Worm (Caenorhabditis elegans): ENCODE data around the gene F57F4.1.

F57F4.1 gene

ce11 chrV:6389634-6390033 lies 629 bp upstream of the F57F4.1 start, which contains the start of gene F57F4.2:
F57F4.2 (minus strand) TSS chrV:6389734.
- TF ChIP-seq tra-4 (tag; optimal IDR thresholded peaks at IDR 0.05) (no peak), hmg-4 (GFP tag; optimal IDR thresholded peaks at IDR 0.05) (no peak)

DNA sequence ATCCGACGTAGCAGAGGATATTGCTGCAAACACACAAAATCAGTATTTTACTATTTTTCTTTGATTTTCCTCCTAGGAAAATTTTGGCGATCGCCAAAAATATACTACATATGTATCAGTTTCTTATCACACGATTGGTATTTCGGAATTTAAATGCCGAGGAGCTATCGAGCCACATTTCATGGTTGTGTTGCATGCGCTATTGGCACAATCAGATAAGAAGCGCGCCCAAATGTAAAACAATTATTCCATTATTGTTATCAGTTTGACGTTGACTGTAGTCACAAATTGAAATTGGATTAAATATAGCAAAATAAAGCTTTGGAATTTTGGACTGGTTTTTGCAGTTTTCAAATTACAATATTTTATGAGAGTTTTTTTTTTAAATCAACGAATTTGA lies 8.7 kb downstream of the F57F4.1 start:
- TF ChIP-seq sea-1 (GFP tag; conservative IDR thresholded peaks at IDR 0.05) (no peak), tra-4 (tag; optimal IDR thresholded peaks at IDR 0.05) (no peak), hmg-4 (GFP tag; optimal IDR thresholded peaks at IDR 0.05) (no peak), tbx-37 (GFP tag; conservative IDR thresholded peaks at IDR 0.05) (no peak), tbx-11 (GFP tag; IDR thresholded peaks at IDR 0.05) (no peak), aly-1 (tag; optimal IDR thresholded peaks at IDR 0.05) (no peak), hmbx-1 (tag; optimal IDR thresholded peaks at IDR 0.05) (no peak), ets-7 (tag; optimal IDR thresholded peaks at IDR 0.05) (no peak), ama-1 (optimal IDR thresholded peaks at IDR 0.05) (no peak), ceh-13 (GFP tag; optimal IDR thresholded peaks at IDR 0.05) (no peak), flt-1 (GFP tag; IDR thresholded peaks at IDR 0.05) (no peak), B0310.2 (tag; optimal IDR thresholded peaks at IDR 0.05) (no peak)

- no peak for TF ChIP-seq hmg-4 (GFP tag; optimal IDR thresholded peaks at IDR 0.05)
- TF ChIP-seq ceh-36 (tag; optimal IDR thresholded peaks at IDR 0.05) = no peak
- no peak for TF ChIP-seq aly-1 (tag; optimal IDR thresholded peaks at IDR 0.05)
- no peak for TF ChIP-seq ceh-13 (GFP tag; optimal IDR thresholded peaks at IDR 0.05)
- no peak for TF ChIP-seq tbx-37 (GFP tag; conservative IDR thresholded peaks at IDR 0.05)
- TF ChIP-seq tbx-11 (GFP tag; IDR thresholded peaks at IDR 0.05) = no peak
- no peak for TF ChIP-seq pes-1 (GFP tag; IDR thresholded peaks at IDR 0.05)
- TF ChIP-seq ets-7 (tag; optimal IDR thresholded peaks at IDR 0.05) = no peak
- TF ChIP-seq ama-1 (optimal IDR thresholded peaks at IDR 0.05) = no peak
- TF ChIP-seq flt-1 (GFP tag; IDR thresholded peaks at IDR 0.05) = no peak
- no peak for TF ChIP-seq B0310.2 (tag; optimal IDR thresholded peaks at IDR 0.05)
- TF ChIP-seq scrt-1 (GFP tag; IDR thresholded peaks at IDR 0.05) = no peak
- no peak for TF ChIP-seq sea-1 (GFP tag; conservative IDR thresholded peaks at IDR 0.05)
- TF ChIP-seq hmbx-1 (tag; optimal IDR thresholded peaks at IDR 0.05) = no peak
- TF ChIP-seq hnd-1 (tag; optimal IDR thresholded peaks at IDR 0.05) = no peak
- TF ChIP-seq tra-4 (tag; optimal IDR thresholded peaks at IDR 0.05) = no peak
- TF ChIP-seq F13C5.2 (tag; optimal IDR thresholded peaks at IDR 0.05) = no peak
Observed at ce11 chrV:6399831-6400230, 9.6 kb downstream of the F57F4.1 start, which contains the start of gene gfi-1. gfi-1 (minus strand) TSS chrV:6399931.

DNA sequence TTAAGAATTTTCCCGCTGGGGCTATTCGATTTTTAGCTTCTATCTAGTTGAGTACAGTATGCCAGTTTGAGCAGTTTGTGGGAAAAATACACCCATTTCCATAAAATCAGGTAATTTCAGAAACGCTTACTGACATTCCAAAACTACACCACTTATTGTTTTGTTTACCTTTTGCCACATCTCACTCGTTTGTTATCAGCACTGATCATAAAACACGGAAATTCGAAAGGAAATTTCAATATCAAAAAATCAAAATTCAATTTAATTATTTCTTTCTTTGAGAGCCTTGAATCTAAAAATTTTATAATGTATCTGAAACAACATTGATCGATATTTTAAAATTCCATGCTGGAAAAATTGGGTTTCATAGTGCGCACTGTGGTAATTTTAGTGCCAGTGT lies 10.3 kb downstream of the F57F4.1 start:
- TF ChIP-seq B0310.2 (tag; optimal IDR thresholded peaks at IDR 0.05) (no peak), ets-7 (tag; optimal IDR thresholded peaks at IDR 0.05) (no peak), tbx-37 (GFP tag; conservative IDR thresholded peaks at IDR 0.05) (no peak), tbx-11 (GFP tag; IDR thresholded peaks at IDR 0.05) (no peak), flt-1 (GFP tag; IDR thresholded peaks at IDR 0.05) (no peak), ceh-13 (GFP tag; optimal IDR thresholded peaks at IDR 0.05) (no peak), F13C5.2 (tag; optimal IDR thresholded peaks at IDR 0.05) (no peak), ceh-36 (tag; optimal IDR thresholded peaks at IDR 0.05) (no peak), aly-1 (tag; optimal IDR thresholded peaks at IDR 0.05) (no peak), hnd-1 (tag; optimal IDR thresholded peaks at IDR 0.05) (no peak), ama-1 (optimal IDR thresholded peaks at IDR 0.05) (no peak)

- TF ChIP-seq tbx-37 (GFP tag; conservative IDR thresholded peaks at IDR 0.05) = no peak
- TF ChIP-seq flt-1 (GFP tag; IDR thresholded peaks at IDR 0.05) = no peak
- no peak for TF ChIP-seq ceh-36 (tag; optimal IDR thresholded peaks at IDR 0.05)
Observed at ce11 chrV:6400950-6401551, 10.8 kb downstream of the F57F4.1 start.

DNA sequence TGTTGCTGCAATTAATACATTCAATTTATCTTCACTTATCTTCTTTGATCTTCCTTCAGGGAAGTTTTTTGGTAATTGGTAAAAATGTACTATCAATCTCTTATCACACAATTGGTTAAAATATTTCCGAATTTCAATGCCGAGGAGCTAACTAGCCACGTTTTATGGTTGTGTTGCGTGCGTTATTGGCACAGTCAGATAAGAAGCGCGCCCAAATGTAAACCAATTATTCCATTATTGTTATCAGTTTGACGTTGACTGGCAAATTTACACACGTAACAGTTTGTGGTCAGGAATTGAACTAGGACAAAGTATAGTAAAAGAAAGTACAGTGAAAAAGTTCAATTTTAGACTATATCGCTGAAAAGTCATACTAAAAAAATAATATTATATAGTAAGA lies 17.3 kb downstream of the F57F4.1 start:
- no peak for TF ChIP-seq ets-7 (tag; optimal IDR thresholded peaks at IDR 0.05)
- TF ChIP-seq tra-4 (tag; optimal IDR thresholded peaks at IDR 0.05) = no peak
- no peak for TF ChIP-seq tbx-37 (GFP tag; conservative IDR thresholded peaks at IDR 0.05)
- TF ChIP-seq F13C5.2 (tag; optimal IDR thresholded peaks at IDR 0.05) = no peak
- TF ChIP-seq B0310.2 (tag; optimal IDR thresholded peaks at IDR 0.05) = no peak
- TF ChIP-seq ceh-13 (GFP tag; optimal IDR thresholded peaks at IDR 0.05) = no peak
- no peak for TF ChIP-seq scrt-1 (GFP tag; IDR thresholded peaks at IDR 0.05)
- no peak for TF ChIP-seq pes-1 (GFP tag; IDR thresholded peaks at IDR 0.05)
- no peak for TF ChIP-seq hnd-1 (tag; optimal IDR thresholded peaks at IDR 0.05)
- TF ChIP-seq ceh-36 (tag; optimal IDR thresholded peaks at IDR 0.05) = no peak

DNA sequence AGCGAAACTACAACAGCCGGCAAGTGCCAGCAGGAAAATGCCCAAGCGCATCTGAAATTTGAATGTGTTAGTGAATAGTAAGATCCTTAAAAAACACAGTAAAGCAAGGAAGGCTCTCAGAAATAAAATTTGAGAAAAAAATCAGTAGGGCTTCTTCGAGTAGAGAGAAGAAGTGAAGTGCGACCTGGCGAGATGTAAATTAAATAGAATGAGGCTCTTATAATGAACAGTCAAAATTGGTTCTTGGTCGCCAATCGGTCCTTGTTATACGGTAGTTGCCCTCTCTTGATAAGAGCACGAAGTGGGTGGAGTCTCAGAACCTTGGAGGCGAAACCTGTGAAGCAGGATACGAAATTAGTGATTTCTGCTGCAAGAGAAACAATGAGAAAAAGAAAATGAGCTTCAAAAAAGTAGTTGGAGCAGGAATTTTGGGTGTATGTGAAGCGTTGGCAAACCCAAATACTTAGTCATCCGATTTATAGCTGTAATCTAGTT lies 18.5 kb downstream of the F57F4.1 start, which contains the start of gene bcf-1:
Gene bcf-1 (minus strand): TSS at position 51 of the 495 bp plus-strand sequence.
- TF ChIP-seq hmg-4 (GFP tag; optimal IDR thresholded peaks at IDR 0.05) = no peak
- TF ChIP-seq tbx-11 (GFP tag; IDR thresholded peaks at IDR 0.05) = no peak
- TF ChIP-seq hnd-1 (tag; optimal IDR thresholded peaks at IDR 0.05) = no peak
- no peak for TF ChIP-seq F13C5.2 (tag; optimal IDR thresholded peaks at IDR 0.05)
- TF ChIP-seq aly-1 (tag; optimal IDR thresholded peaks at IDR 0.05) = no peak
- no peak for TF ChIP-seq pes-1 (GFP tag; IDR thresholded peaks at IDR 0.05)
- no peak for TF ChIP-seq flt-1 (GFP tag; IDR thresholded peaks at IDR 0.05)
- TF ChIP-seq B0310.2 (tag; optimal IDR thresholded peaks at IDR 0.05) = no peak
- no peak for TF ChIP-seq ceh-36 (tag; optimal IDR thresholded peaks at IDR 0.05)
- no peak for TF ChIP-seq tra-4 (tag; optimal IDR thresholded peaks at IDR 0.05)
- no peak for TF ChIP-seq ets-7 (tag; optimal IDR thresholded peaks at IDR 0.05)
- no peak for TF ChIP-seq ceh-13 (GFP tag; optimal IDR thresholded peaks at IDR 0.05)

- no peak for TF ChIP-seq ets-7 (tag; optimal IDR thresholded peaks at IDR 0.05)
- TF ChIP-seq B0310.2 (tag; optimal IDR thresholded peaks at IDR 0.05) = no peak
- TF ChIP-seq F13C5.2 (tag; optimal IDR thresholded peaks at IDR 0.05) = no peak
- no peak for TF ChIP-seq tbx-37 (GFP tag; conservative IDR thresholded peaks at IDR 0.05)
- TF ChIP-seq sea-1 (GFP tag; conservative IDR thresholded peaks at IDR 0.05) = no peak
- TF ChIP-seq ceh-36 (tag; optimal IDR thresholded peaks at IDR 0.05) = no peak
- TF ChIP-seq pes-1 (GFP tag; IDR thresholded peaks at IDR 0.05) = no peak
- no peak for TF ChIP-seq tbx-11 (GFP tag; IDR thresholded peaks at IDR 0.05)
Observed at ce11 chrV:6411161-6411560, 20.9 kb downstream of the F57F4.1 start.
